Fruit fly (Drosophila melanogaster) S2 (cell line): Measurements from ENCODE around the gene eIF3i.

Experiments used
- CG8478 ChIP-seq: fragments of >200 bp; optimal IDR thresholded peaks from 2 replicates; lab custom pipeline; 2018
- CTCF ChIP-seq, 2 experiments: fragments of >200 bp; optimal IDR thresholded peaks; 2 replicates each; lab custom pipeline; 2018

dm6 chr2L:5007256-5007655, 39.7 kb upstream of the eIF3i start:
- TF ChIP-seq CTCF (optimal IDR thresholded peaks at IDR 0.05; lab: Kevin White, UChicago), result no peak
- no peak for TF ChIP-seq CG8478
